Worm (Caenorhabditis elegans): ENCODE measurements around the gene npr-43.

The npr-43 gene

ce11 chrV:14366487-14366962 is 12.4 kb downstream of the npr-43 start:
- TF ChIP-seq dox-1 (GFP tag; IDR thresholded peaks at IDR 0.05) (0 out of 2 replicates have a peak, but pooled peaks have one; percentile 39), nhr-80 (tag; optimal IDR thresholded peaks at IDR 0.05) (peak; percentile 28), ztf-22 (GFP tag; optimal IDR thresholded peaks at IDR 0.05) (no peak), tbp1 (GFP tag; optimal IDR thresholded peaks at IDR 0.05) (peak; percentile 34), lag-1 (GFP tag; IDR thresholded peaks at IDR 0.05) (no peak), mcd-1 (GFP tag; IDR thresholded peaks at IDR 0.05) (peak; percentile 60), pbrm-1 (GFP tag; IDR thresholded peaks at IDR 0.05) (0 out of 2 replicates have a peak, but pooled peaks have one; percentile 40), lin-40 (tag; optimal IDR thresholded peaks at IDR 0.05) (peak; percentile 66), ztf-18 (tag; optimal IDR thresholded peaks at IDR 0.05) (peak; percentile 36), nfyb-1 (GFP tag; IDR thresholded peaks at IDR 0.05) (peak; percentile 39; the same call in 1 of the 2 replicates), snpc-4 (GFP tag; optimal IDR thresholded peaks at IDR 0.05) (no peak), snpc-4 (tag; optimal IDR thresholded peaks at IDR 0.05) (peak in 2 of 4 experiments; percentile 55 to 58), gei-17 (GFP tag; optimal IDR thresholded peaks at IDR 0.05) (peak; percentile 40), F57A8.1 (GFP tag; optimal IDR thresholded peaks at IDR 0.05) (no peak), F52B5.7 (tag; optimal IDR thresholded peaks at IDR 0.05) (peak; percentile 31), pha-4 (tag; optimal IDR thresholded peaks at IDR 0.05) (no peak), nhr-90 (tag; optimal IDR thresholded peaks at IDR 0.05) (peak; percentile 5), unc-62 (GFP tag; optimal IDR thresholded peaks at IDR 0.05) (no peak), repo-1 (tag; optimal IDR thresholded peaks at IDR 0.05) (no peak), ceh-79 (tag; optimal IDR thresholded peaks at IDR 0.05) (no peak), snpc-1.1 (tag; optimal IDR thresholded peaks at IDR 0.05; ENCODE audit: insufficient read depth) (no peak), lin-35 (GFP tag; optimal IDR thresholded peaks at IDR 0.05) (peak in 1 of 3 experiments; percentile 25), rcor-1 (GFP tag; IDR thresholded peaks at IDR 0.05) (no peak), chd-7 (tag; optimal IDR thresholded peaks at IDR 0.05) (peak; percentile 41), rpc-1 (optimal IDR thresholded peaks at IDR 0.05) (no peak), rpc-1 (tag; optimal IDR thresholded peaks at IDR 0.05) (no peak), K11D2.4 (GFP tag; IDR thresholded peaks at IDR 0.05) (peak; percentile 68), K12H6.12 (tag; optimal IDR thresholded peaks at IDR 0.05) (peak; percentile 48), hmg-20 (GFP tag; IDR thresholded peaks at IDR 0.05) (0 out of 2 replicates have a peak, but pooled peaks have one; percentile 34), ZK185.1 (tag; optimal IDR thresholded peaks at IDR 0.05; ENCODE audit: poor library complexity, severe bottlenecking) (no peak), lsy-27 (tag; optimal IDR thresholded peaks at IDR 0.05; ENCODE audit: borderline replicate concordance, insufficient read depth) (no peak), egrh-3 (GFP tag; IDR thresholded peaks at IDR 0.05) (peak; percentile 86), lin-26 (GFP tag; IDR thresholded peaks at IDR 0.05) (peak; percentile 51; the same call in 1 of the 2 replicates), Y95B8A.8 (GFP tag; IDR thresholded peaks at IDR 0.05) (no peak), die-1 (tag; optimal IDR thresholded peaks at IDR 0.05) (peak; percentile 16), madf-10 (tag; optimal IDR thresholded peaks at IDR 0.05) (no peak), cebp-1 (GFP tag; IDR thresholded peaks at IDR 0.05) (no peak), cebp-1 (tag; optimal IDR thresholded peaks at IDR 0.05) (peak; percentile 57), zfh-2 (GFP tag; conservative IDR thresholded peaks at IDR 0.05) (peak; percentile 99)

Measured in whole organism, young adult.